Fruit fly (Drosophila melanogaster) whole organism, wandering third instar larva: ENCODE measurements around the gene Mvb12.

Experiments used
- Abd-B ChIP-seq: fragments of >200 bp; optimal IDR thresholded peaks from 2 replicates; lab custom pipeline; 2017; ENCODE audit warnings: missing biosample characterization, missing genetic modification characterization
- CG32264 ChIP-seq: fragments of 200-800 bp; sonication (Bioruptor generic); optimal IDR thresholded peaks from 2 replicates; lab custom pipeline; 2016; ENCODE audit warnings: missing biosample characterization, missing genetic modification characterization
- CG9705 ChIP-seq: fragments of 200-800 bp; sonication (Bioruptor generic); optimal IDR thresholded peaks from 2 replicates; lab custom pipeline; 2018; ENCODE audit warnings: missing biosample characterization, mild to moderate bottlenecking, missing genetic modification characterization
- CrebA ChIP-seq: fragments of 200-800 bp; sonication (Bioruptor generic); optimal IDR thresholded peaks from 2 replicates; lab custom pipeline; 2016; ENCODE audit warnings: missing biosample characterization, mild to moderate bottlenecking, missing genetic modification characterization, borderline replicate concordance
- Dif ChIP-seq: fragments of 200-275, 200-300 bp; sonication (Bioruptor generic); optimal IDR thresholded peaks from 2 replicates; lab custom pipeline; 2018; ENCODE audit warnings: missing biosample characterization, missing genetic modification characterization; ENCODE audit not compliant: partially characterized antibody
- GATAd ChIP-seq: sonication (Bioruptor generic); optimal IDR thresholded peaks from 2 replicates; lab custom pipeline; 2016; ENCODE audit warnings: missing biosample characterization, missing genetic modification characterization
- HLH106 ChIP-seq: fragments of 200-800 bp; optimal IDR thresholded peaks from 3 replicates; lab custom pipeline; 2019; ENCODE audit warnings: missing biosample characterization, mild to moderate bottlenecking, missing genetic modification characterization, moderate library complexity
- Hnf4 ChIP-seq: fragments of 200-800 bp; sonication (Bioruptor generic); optimal IDR thresholded peaks from 2 replicates; lab custom pipeline; 2016; ENCODE audit warnings: missing biosample characterization, mild to moderate bottlenecking, missing genetic modification characterization
- Hr83 ChIP-seq: fragments of 200-300 bp; sonication (Bioruptor generic); optimal IDR thresholded peaks from 2 replicates; lab custom pipeline; 2016; ENCODE audit warnings: missing biosample characterization, mild to moderate bottlenecking, missing genetic modification characterization, moderate library complexity; ENCODE audit not compliant: poor library complexity, severe bottlenecking
- Jra ChIP-seq: sonication (Bioruptor generic); optimal IDR thresholded peaks from 2 replicates; lab custom pipeline; 2016; ENCODE audit warnings: missing biosample characterization, missing genetic modification characterization
- Mio ChIP-seq: sonication (Bioruptor generic); optimal IDR thresholded peaks from 2 replicates; lab custom pipeline; 2016; ENCODE audit warnings: missing biosample characterization, missing genetic modification characterization
- N ChIP-seq: fragments of >200 bp; optimal IDR thresholded peaks from 2 replicates; lab custom pipeline; 2018; ENCODE audit warnings: missing biosample characterization, missing external identifiers, missing genetic modification characterization
- Rel ChIP-seq, 2 experiments: fragments of 200-800 bp; sonication (Bioruptor generic) in 1 of 2; optimal IDR thresholded peaks; 2 replicates in 1 of 2; 3 replicates in 1 of 2; lab custom pipeline; 2016 to 2019; ENCODE audit warnings: mild to moderate bottlenecking in 2 of 2, missing biosample characterization in 2 of 2, missing genetic modification characterization in 2 of 2, moderate library complexity in 1 of 2
- Sp1 ChIP-seq: fragments of 200-800 bp; sonication (Bioruptor generic); optimal IDR thresholded peaks from 3 replicates; lab custom pipeline; 2019; ENCODE audit warnings: missing biosample characterization, mild to moderate bottlenecking, missing genetic modification characterization, moderate library complexity
- Vsx2 ChIP-seq: fragments of 200-300, 225-300 bp; sonication (Bioruptor generic); optimal IDR thresholded peaks from 2 replicates; lab custom pipeline; 2018; ENCODE audit warnings: missing biosample characterization, missing genetic modification characterization; ENCODE audit not compliant: partially characterized antibody
- br ChIP-seq: fragments of 200-800 bp; sonication (Bioruptor generic); optimal IDR thresholded peaks from 2 replicates; lab custom pipeline; 2016; ENCODE audit warnings: missing biosample characterization, missing genetic modification characterization
- dl ChIP-seq, 2 experiments: fragments of 175-275, 200-275 bp in 1 of 2; fragments of 200-275 bp in 1 of 2; sonication (Bioruptor generic); optimal IDR thresholded peaks; lab custom pipeline; 2018; ENCODE audit warnings: mild to moderate bottlenecking in 2 of 2, missing biosample characterization in 2 of 2, missing genetic modification characterization in 2 of 2, moderate library complexity in 2 of 2; ENCODE audit not compliant: partially characterized antibody in 2 of 2, insufficient read depth in 1 of 2
- dmrt93B ChIP-seq: fragments of 200-800 bp; sonication (Bioruptor generic); optimal IDR thresholded peaks from 2 replicates; lab custom pipeline; 2018; ENCODE audit warnings: missing biosample characterization, mild to moderate bottlenecking, missing genetic modification characterization
- dsf ChIP-seq: sonication (Bioruptor generic); optimal IDR thresholded peaks from 2 replicates; lab custom pipeline; 2016; ENCODE audit warnings: missing biosample characterization, missing genetic modification characterization, borderline replicate concordance
- ey ChIP-seq: fragments of 200-800 bp; sonication (Bioruptor generic); optimal IDR thresholded peaks from 2 replicates; lab custom pipeline; 2016; ENCODE audit warnings: missing biosample characterization, missing genetic modification characterization
- foxo ChIP-seq, 2 experiments: fragments of 200-800 bp; sonication (Bioruptor generic); optimal IDR thresholded peaks; 2 replicates in 1 of 2; 3 replicates in 1 of 2; lab custom pipeline; 2016 to 2017; ENCODE audit warnings: missing biosample characterization in 2 of 2, missing genetic modification characterization in 2 of 2
- fru ChIP-seq: fragments of 200-800 bp; sonication (Bioruptor generic); optimal IDR thresholded peaks from 3 replicates; lab custom pipeline; 2016; ENCODE audit warnings: missing biosample characterization, mild to moderate bottlenecking, missing genetic modification characterization
- h ChIP-seq: fragments of 200-800 bp; sonication (Bioruptor generic); optimal IDR thresholded peaks from 3 replicates; lab custom pipeline; 2016; ENCODE audit warnings: missing biosample characterization, mild to moderate bottlenecking, missing genetic modification characterization
- jim ChIP-seq: fragments of 175-275, 200-325 bp; sonication (Bioruptor generic); optimal IDR thresholded peaks from 2 replicates; lab custom pipeline; 2016; ENCODE audit warnings: missing biosample characterization, mild to moderate bottlenecking, missing genetic modification characterization
- psq ChIP-seq: fragments of 200-800 bp; sonication (Bioruptor generic); optimal IDR thresholded peaks from 3 replicates; lab custom pipeline; 2017; ENCODE audit warnings: missing biosample characterization, mild to moderate bottlenecking, missing genetic modification characterization, moderate library complexity
- sage ChIP-seq: fragments of 200-800 bp; sonication (Bioruptor generic); optimal IDR thresholded peaks from 2 replicates; lab custom pipeline; 2016; ENCODE audit warnings: missing biosample characterization, mild to moderate bottlenecking, missing genetic modification characterization
- tai ChIP-seq: sonication (Bioruptor generic); optimal IDR thresholded peaks from 2 replicates; lab custom pipeline; 2016; ENCODE audit warnings: missing biosample characterization, missing genetic modification characterization
- usp ChIP-seq: fragments of >200 bp; optimal IDR thresholded peaks from 2 replicates; lab custom pipeline; 2017; ENCODE audit warnings: missing biosample characterization, missing genetic modification characterization
- woc ChIP-seq: sonication (Bioruptor generic); optimal IDR thresholded peaks from 2 replicates; lab custom pipeline; 2016; ENCODE audit warnings: missing biosample characterization, mild to moderate bottlenecking, missing genetic modification characterization

Mvb12 gene

DNA sequence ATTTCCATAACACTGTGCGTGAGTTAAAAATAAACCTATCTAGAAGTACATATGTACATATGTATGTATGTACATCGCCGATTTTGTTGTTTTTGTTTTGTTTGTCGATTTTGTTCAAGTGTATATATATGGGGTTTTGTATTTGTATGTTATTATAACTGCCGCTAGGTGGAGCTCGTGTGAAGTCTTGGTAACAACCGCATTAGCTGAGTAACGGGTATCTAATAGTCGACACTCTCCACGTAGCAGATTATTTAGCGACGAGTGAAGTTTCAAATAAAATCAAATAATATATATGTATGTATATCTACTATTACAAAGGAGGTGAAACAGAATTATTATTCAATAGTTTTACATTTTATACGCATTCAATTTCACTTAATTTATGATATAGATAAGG lies 28.2 kb upstream of the Mvb12 start:
- TF ChIP-seq Dif (GFP tag; lab: Kevin White, UChicago) (no peak), br (GFP tag; lab: Kevin White, UChicago) (no peak), dsf (GFP tag; lab: Kevin White, UChicago) (no peak)

dm6 chrX:18125520-18125919 lies 24.4 kb upstream of the Mvb12 start:
- TF ChIP-seq ey (GFP tag; lab: Kevin White, UChicago) = no peak
- TF ChIP-seq Rel (GFP tag; optimal IDR thresholded peaks at IDR 0.05; lab: Kevin White, UChicago) = no peak
- no peak for TF ChIP-seq Rel (tag; optimal IDR thresholded peaks at IDR 0.05; lab: Kevin White, UChicago)
- no peak for TF ChIP-seq Hnf4 (GFP tag; lab: Kevin White, UChicago)

DNA sequence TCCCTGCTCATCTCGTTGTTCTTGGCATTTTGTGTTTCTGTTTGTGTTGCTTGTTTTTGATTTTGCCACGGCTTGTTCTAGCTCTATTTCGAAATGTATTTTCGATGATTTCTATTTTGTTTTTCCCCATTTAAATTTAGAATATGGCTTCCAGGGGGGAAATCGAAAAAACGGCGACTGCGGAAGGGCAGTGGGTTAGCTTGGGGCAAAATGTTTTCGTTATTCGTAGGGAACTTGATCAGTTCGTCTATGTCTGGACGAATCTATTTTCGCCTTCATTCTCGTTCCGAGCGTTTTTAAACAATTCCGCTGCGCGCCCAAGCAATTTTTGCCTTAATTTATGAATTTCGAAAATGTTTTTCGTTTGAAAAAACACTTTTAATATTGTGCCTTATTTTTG lies 17.4 kb upstream of the Mvb12 start:
- TF ChIP-seq dsf (GFP tag; lab: Kevin White, UChicago) = no peak

- no peak for TF ChIP-seq GATAd (GFP tag; lab: Kevin White, UChicago)
- TF ChIP-seq Jra = no peak
- TF ChIP-seq CG9705 = no peak
- TF ChIP-seq Abd-B (GFP tag; lab: Kevin White, UChicago) = no peak
- no peak for TF ChIP-seq CG32264 (GFP tag; lab: Kevin White, UChicago)
- no peak for TF ChIP-seq tai (GFP tag; lab: Kevin White, UChicago)
- no peak for TF ChIP-seq psq (GFP tag; lab: Kevin White, UChicago)
- TF ChIP-seq Vsx2 (GFP tag; lab: Kevin White, UChicago) = no peak
- no peak for TF ChIP-seq fru
- no peak for TF ChIP-seq ey (GFP tag; lab: Kevin White, UChicago)
- TF ChIP-seq sage (GFP tag; lab: Kevin White, UChicago) = no peak
- no peak for TF ChIP-seq foxo (GFP tag; optimal IDR thresholded peaks at IDR 0.05; lab: Kevin White, UChicago)
Measured at dm6 chrX:18116811-18117383, 15.8 kb upstream of the Mvb12 start, which contains the start of gene wupA. wupA (minus strand) TSS chrX:18116922.

dm6 chrX:18114770-18115169 lies 13.7 kb upstream of the Mvb12 start:
- TF ChIP-seq Sp1 (GFP tag; lab: Kevin White, UChicago) (no peak), CG9705 (no peak), dsf (GFP tag; lab: Kevin White, UChicago) (no peak), dmrt93B (GFP tag; lab: Kevin White, UChicago) (no peak), dl (GFP tag; optimal IDR thresholded peaks at IDR 0.05; lab: Kevin White, UChicago; ENCODE audit: insufficient read depth in 1 of 2, partially characterized antibody in 2 of 2) (no peak), fru (no peak), CrebA (GFP tag; lab: Kevin White, UChicago) (no peak)

DNA sequence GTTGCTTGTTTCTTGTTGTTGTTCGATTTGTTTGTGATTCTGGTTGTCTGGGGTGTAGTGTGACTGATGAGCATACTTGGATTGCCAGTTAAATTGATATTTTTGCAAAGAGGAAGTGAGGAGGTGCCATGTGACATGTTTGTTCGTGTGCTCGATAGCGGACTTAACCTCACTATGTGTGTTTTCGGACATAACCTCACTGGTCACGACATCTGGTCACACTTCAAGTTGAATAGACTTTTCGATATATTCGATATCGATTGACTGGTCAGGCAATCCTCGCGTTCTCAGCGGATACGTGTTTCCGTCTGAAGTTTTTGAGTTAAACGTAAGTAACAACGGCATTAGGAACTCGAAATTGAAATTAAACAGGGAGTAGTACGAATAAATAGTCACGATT lies 7.6 kb upstream of the Mvb12 start:
- TF ChIP-seq Hr83 (GFP tag; lab: Kevin White, UChicago) = no peak
- TF ChIP-seq CG32264 (GFP tag; lab: Kevin White, UChicago) = no peak
- TF ChIP-seq usp (GFP tag; lab: Kevin White, UChicago) = no peak
- no peak for TF ChIP-seq N (GFP tag; lab: Kevin White, UChicago)
- TF ChIP-seq Abd-B (GFP tag; lab: Kevin White, UChicago) = no peak
- TF ChIP-seq Mio = no peak
- TF ChIP-seq Jra = no peak
- TF ChIP-seq dmrt93B (GFP tag; lab: Kevin White, UChicago) = no peak
- TF ChIP-seq br (GFP tag; lab: Kevin White, UChicago) = no peak
- TF ChIP-seq HLH106 (tag; lab: Kevin White, UChicago) = no peak
- TF ChIP-seq psq (GFP tag; lab: Kevin White, UChicago) = no peak
- no peak for TF ChIP-seq h
- no peak for TF ChIP-seq jim
- no peak for TF ChIP-seq woc
- TF ChIP-seq Rel (GFP tag; optimal IDR thresholded peaks at IDR 0.05; lab: Kevin White, UChicago) = no peak
- TF ChIP-seq Rel (tag; optimal IDR thresholded peaks at IDR 0.05; lab: Kevin White, UChicago) = no peak
